Worm (Caenorhabditis elegans): ENCODE data around the gene npr-28.

DNA sequence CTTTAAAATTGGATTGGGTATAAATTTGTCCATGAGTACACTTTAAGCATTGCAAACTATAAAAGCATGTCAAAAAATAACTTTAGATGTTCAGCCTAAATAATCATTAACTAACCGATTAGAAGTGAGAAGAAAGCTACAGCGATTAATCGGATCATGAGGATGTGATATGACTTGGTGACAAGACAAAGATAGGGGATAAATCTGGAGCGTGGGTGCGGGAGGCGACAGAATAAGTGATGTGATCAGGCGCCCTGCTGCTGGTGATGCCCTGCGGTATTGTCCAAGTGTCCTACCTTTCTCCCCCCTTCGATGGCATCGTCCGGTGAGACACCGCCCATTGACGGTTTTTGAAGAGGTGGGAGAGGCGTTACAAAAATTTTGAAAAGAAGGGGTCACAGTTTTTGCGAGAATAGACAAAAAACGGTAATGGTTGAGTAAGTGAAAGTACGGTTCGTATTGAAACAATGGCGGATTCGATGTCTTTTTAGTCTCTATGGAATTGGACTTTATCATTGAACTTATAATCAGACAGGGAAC is 33.8 kb upstream of the npr-28 start, which contains the start of gene F41D9.2:
- no peak for TF ChIP-seq egl-27 (tag; optimal IDR thresholded peaks at IDR 0.05)
- peak; percentile 22 for TF ChIP-seq lin-14 (GFP tag; optimal IDR thresholded peaks at IDR 0.05)
- TF ChIP-seq ztf-4 (tag; optimal IDR thresholded peaks at IDR 0.05): no peak

Data from whole organism, L1 larva.